Worm (Caenorhabditis elegans): ENCODE results near the gene C50E3.15.

C50E3.15 gene

DNA sequence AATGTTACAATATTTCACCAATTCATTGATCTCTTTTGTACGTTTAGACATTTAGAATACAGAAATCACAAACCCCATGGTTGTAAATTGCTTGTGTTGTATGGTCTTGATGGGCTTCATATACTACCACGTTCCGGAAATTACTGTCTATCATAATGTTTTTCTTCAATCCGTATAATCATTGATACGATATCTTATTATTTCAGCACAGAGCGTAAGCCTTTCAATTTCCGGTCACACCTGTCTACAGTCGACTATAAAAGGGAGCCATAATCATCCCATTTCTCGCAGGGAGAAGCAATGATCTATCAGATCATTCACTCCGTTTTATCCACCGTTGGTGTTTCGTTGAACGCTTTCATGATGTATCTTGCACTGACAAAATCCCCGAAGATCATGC is 11.3 kb downstream of the C50E3.15 start, which contains the start of gene srd-30:
srd-30 (plus strand) TSS at position 301 of the 400 bp plus-strand sequence.
- no peak for TF ChIP-seq ztf-23 (GFP tag; IDR thresholded peaks at IDR 0.05)
- TF ChIP-seq klf-2 (GFP tag; conservative IDR thresholded peaks at IDR 0.05) = no peak
- no peak for TF ChIP-seq T22C8.4 (GFP tag; IDR thresholded peaks at IDR 0.05)
- no peak for TF ChIP-seq ref-1 (GFP tag; conservative IDR thresholded peaks at IDR 0.05)
- no peak for TF ChIP-seq med-1 (GFP tag; optimal IDR thresholded peaks at IDR 0.05; ENCODE audit: insufficient read depth)
- no peak for TF ChIP-seq ztf-29 (GFP tag; IDR thresholded peaks at IDR 0.05)
- no peak for TF ChIP-seq tab-1 (GFP tag; IDR thresholded peaks at IDR 0.05)
- TF ChIP-seq flt-1 (GFP tag; IDR thresholded peaks at IDR 0.05) = no peak
- no peak for TF ChIP-seq cog-1 (tag; optimal IDR thresholded peaks at IDR 0.05)

- TF ChIP-seq ref-1 (GFP tag; conservative IDR thresholded peaks at IDR 0.05) (no peak), cog-1 (tag; optimal IDR thresholded peaks at IDR 0.05) (no peak), T22C8.4 (GFP tag; IDR thresholded peaks at IDR 0.05) (no peak), med-1 (GFP tag; optimal IDR thresholded peaks at IDR 0.05; ENCODE audit: insufficient read depth) (no peak), ztf-29 (GFP tag; IDR thresholded peaks at IDR 0.05) (no peak), flt-1 (GFP tag; IDR thresholded peaks at IDR 0.05) (no peak), klf-2 (GFP tag; conservative IDR thresholded peaks at IDR 0.05) (no peak), ztf-23 (GFP tag; IDR thresholded peaks at IDR 0.05) (no peak), tab-1 (GFP tag; IDR thresholded peaks at IDR 0.05) (no peak)
Observed at ce11 chrV:7631732-7632131, 13.5 kb downstream of the C50E3.15 start, which contains the start of gene srd-25. srd-25 (plus strand) TSS chrV:7632032.

DNA sequence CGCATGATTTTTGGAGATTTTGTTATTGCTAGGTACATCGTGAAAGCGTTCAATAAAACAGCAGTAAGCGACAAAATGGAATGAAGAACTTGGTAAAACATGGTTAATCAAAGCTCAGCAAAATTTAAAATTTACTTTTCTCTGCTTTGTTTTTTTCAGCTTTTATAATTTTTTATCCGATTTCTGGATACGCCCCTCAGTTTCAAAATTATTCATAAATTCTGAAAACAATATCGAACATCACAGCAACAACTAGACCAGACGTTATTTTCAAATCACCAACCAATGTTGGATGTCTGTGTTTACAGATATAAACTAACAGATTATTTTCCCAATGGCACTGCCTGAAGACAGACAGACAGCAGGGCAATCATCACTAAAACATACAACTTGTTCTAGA is 16.4 kb downstream of the C50E3.15 start, which contains the start of gene srd-31:
srd-31 (minus strand) TSS at position 101 of the 400 bp plus-strand sequence.
- no peak for TF ChIP-seq ztf-29 (GFP tag; IDR thresholded peaks at IDR 0.05)
- TF ChIP-seq ztf-23 (GFP tag; IDR thresholded peaks at IDR 0.05) = no peak
- TF ChIP-seq med-1 (GFP tag; optimal IDR thresholded peaks at IDR 0.05; ENCODE audit: insufficient read depth) = no peak
- no peak for TF ChIP-seq ref-1 (GFP tag; conservative IDR thresholded peaks at IDR 0.05)
- TF ChIP-seq flt-1 (GFP tag; IDR thresholded peaks at IDR 0.05) = no peak
- TF ChIP-seq klf-2 (GFP tag; conservative IDR thresholded peaks at IDR 0.05) = no peak

DNA sequence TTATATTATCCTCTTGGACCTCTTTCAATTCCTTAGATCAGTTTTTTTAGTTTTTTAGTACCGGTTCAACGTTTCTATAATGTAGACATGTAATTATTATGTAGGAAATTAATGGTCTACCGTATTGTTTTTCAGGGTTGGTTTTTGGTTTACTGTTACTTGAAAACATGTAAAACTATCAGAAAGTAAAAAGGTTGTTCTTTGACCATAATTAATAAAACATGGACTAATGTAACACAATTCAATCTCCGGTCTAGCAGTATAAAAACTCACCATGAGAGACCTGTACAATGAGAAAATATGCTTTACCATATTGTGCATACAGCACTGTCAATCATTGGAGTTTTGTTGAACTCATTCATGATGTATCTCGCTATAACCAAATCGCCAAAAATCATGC is 17.3 kb downstream of the C50E3.15 start, which contains the start of gene srd-29:
srd-29 (plus strand) TSS at position 301 of the 400 bp plus-strand sequence.
- TF ChIP-seq ztf-23 (GFP tag; IDR thresholded peaks at IDR 0.05) = no peak
- no peak for TF ChIP-seq cog-1 (tag; optimal IDR thresholded peaks at IDR 0.05)
- no peak for TF ChIP-seq med-1 (GFP tag; optimal IDR thresholded peaks at IDR 0.05; ENCODE audit: insufficient read depth)
- no peak for TF ChIP-seq klf-2 (GFP tag; conservative IDR thresholded peaks at IDR 0.05)
- no peak for TF ChIP-seq flt-1 (GFP tag; IDR thresholded peaks at IDR 0.05)
- TF ChIP-seq T22C8.4 (GFP tag; IDR thresholded peaks at IDR 0.05) = no peak

DNA sequence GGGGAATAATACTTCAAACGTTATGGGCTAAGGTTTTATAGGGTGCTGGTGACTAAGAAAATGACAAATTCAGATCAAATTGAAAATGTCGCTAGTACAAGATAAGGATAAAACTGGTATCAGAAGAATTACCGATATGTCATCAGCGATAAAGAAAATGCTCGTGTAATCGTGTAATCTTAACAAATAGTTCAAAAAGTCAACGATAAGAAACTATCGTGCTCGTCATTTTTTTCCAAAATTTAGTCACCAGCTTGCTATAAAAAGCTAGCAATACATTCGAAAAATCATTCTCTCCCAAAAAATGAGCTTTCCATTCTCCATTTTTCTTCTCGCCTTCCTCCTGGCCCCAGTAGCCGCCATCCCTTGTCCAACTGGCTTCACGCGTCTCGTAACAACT is 19.6 kb downstream of the C50E3.15 start, which contains the start of gene clec-45:
clec-45 (plus strand) TSS at position 301 of the 400 bp plus-strand sequence.
- no peak for TF ChIP-seq med-1 (GFP tag; optimal IDR thresholded peaks at IDR 0.05; ENCODE audit: insufficient read depth)
- TF ChIP-seq ref-1 (GFP tag; conservative IDR thresholded peaks at IDR 0.05) = no peak
- TF ChIP-seq ztf-29 (GFP tag; IDR thresholded peaks at IDR 0.05) = no peak
- no peak for TF ChIP-seq tab-1 (GFP tag; IDR thresholded peaks at IDR 0.05)
- no peak for TF ChIP-seq klf-2 (GFP tag; conservative IDR thresholded peaks at IDR 0.05)
- TF ChIP-seq flt-1 (GFP tag; IDR thresholded peaks at IDR 0.05) = no peak
- no peak for TF ChIP-seq T22C8.4 (GFP tag; IDR thresholded peaks at IDR 0.05)
- no peak for TF ChIP-seq ztf-23 (GFP tag; IDR thresholded peaks at IDR 0.05)
- TF ChIP-seq cog-1 (tag; optimal IDR thresholded peaks at IDR 0.05) = no peak

DNA sequence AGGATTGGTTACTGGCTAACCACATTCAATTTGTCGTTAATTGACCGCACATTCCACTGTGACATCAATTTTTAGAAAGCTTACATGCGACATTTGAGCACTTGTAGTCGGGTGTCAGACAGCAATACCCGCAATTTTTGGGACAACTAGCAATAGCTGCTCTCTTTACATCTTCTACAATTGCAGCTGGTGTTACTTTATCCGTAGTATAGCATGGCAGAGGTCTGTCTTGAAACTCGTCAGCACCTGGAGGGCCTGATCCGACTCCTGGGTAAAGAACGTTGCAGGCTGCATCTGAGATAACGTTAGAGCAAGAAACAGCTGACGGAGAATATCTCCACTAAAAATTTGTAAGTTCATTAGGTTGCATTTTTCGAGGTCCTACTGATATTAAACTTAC is 21.1 kb downstream of the C50E3.15 start:
- TF ChIP-seq tab-1 (GFP tag; IDR thresholded peaks at IDR 0.05) = no peak
- no peak for TF ChIP-seq cog-1 (tag; optimal IDR thresholded peaks at IDR 0.05)
- TF ChIP-seq ref-1 (GFP tag; conservative IDR thresholded peaks at IDR 0.05) = no peak
- no peak for TF ChIP-seq ztf-29 (GFP tag; IDR thresholded peaks at IDR 0.05)
- TF ChIP-seq klf-2 (GFP tag; conservative IDR thresholded peaks at IDR 0.05) = no peak
- no peak for TF ChIP-seq T22C8.4 (GFP tag; IDR thresholded peaks at IDR 0.05)
- TF ChIP-seq ztf-23 (GFP tag; IDR thresholded peaks at IDR 0.05) = no peak
- no peak for TF ChIP-seq med-1 (GFP tag; optimal IDR thresholded peaks at IDR 0.05; ENCODE audit: insufficient read depth)

ce11 chrV:7639787-7640186 is 21.6 kb downstream of the C50E3.15 start, which contains the start of gene F07C4.10:
F07C4.10 (minus strand) TSS chrV:7639887.
- TF ChIP-seq klf-2 (GFP tag; conservative IDR thresholded peaks at IDR 0.05) (no peak), tab-1 (GFP tag; IDR thresholded peaks at IDR 0.05) (no peak), T22C8.4 (GFP tag; IDR thresholded peaks at IDR 0.05) (no peak), ztf-23 (GFP tag; IDR thresholded peaks at IDR 0.05) (no peak), med-1 (GFP tag; optimal IDR thresholded peaks at IDR 0.05; ENCODE audit: insufficient read depth) (no peak)

ce11 chrV:7641718-7642117 is 23.5 kb downstream of the C50E3.15 start:
- no peak for TF ChIP-seq flt-1 (GFP tag; IDR thresholded peaks at IDR 0.05)
- no peak for TF ChIP-seq T22C8.4 (GFP tag; IDR thresholded peaks at IDR 0.05)
- no peak for TF ChIP-seq med-1 (GFP tag; optimal IDR thresholded peaks at IDR 0.05; ENCODE audit: insufficient read depth)
- no peak for TF ChIP-seq ztf-29 (GFP tag; IDR thresholded peaks at IDR 0.05)
- no peak for TF ChIP-seq klf-2 (GFP tag; conservative IDR thresholded peaks at IDR 0.05)
- no peak for TF ChIP-seq ref-1 (GFP tag; conservative IDR thresholded peaks at IDR 0.05)
- no peak for TF ChIP-seq tab-1 (GFP tag; IDR thresholded peaks at IDR 0.05)
- no peak for TF ChIP-seq ztf-23 (GFP tag; IDR thresholded peaks at IDR 0.05)
- no peak for TF ChIP-seq cog-1 (tag; optimal IDR thresholded peaks at IDR 0.05)

DNA sequence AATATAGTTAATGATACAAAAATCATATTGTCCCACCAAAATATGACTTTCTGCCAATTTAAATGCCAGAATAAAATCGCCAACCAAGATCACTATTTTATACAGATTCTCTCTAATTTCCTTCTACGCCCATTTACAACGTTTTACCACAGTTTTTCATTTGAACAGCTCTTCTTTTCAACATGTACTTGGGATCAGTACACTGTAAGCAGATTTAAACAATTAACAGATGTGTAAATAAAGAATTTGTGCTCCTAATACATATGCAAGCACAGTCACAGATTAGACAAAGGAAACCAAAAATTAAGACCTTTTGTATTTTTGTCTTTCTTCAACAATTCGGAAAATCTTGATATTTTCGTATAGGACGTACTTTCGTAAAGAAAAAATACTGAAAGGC is 25.2 kb downstream of the C50E3.15 start, which contains the start of gene F07C4.11:
F07C4.11 (minus strand) TSS at position 101 of the 400 bp plus-strand sequence.
- no peak for TF ChIP-seq med-1 (GFP tag; optimal IDR thresholded peaks at IDR 0.05; ENCODE audit: insufficient read depth)
- TF ChIP-seq ztf-23 (GFP tag; IDR thresholded peaks at IDR 0.05) = no peak
- no peak for TF ChIP-seq ref-1 (GFP tag; conservative IDR thresholded peaks at IDR 0.05)
- TF ChIP-seq cog-1 (tag; optimal IDR thresholded peaks at IDR 0.05) = no peak
- TF ChIP-seq klf-2 (GFP tag; conservative IDR thresholded peaks at IDR 0.05) = no peak
- no peak for TF ChIP-seq ztf-29 (GFP tag; IDR thresholded peaks at IDR 0.05)
- TF ChIP-seq flt-1 (GFP tag; IDR thresholded peaks at IDR 0.05) = no peak
- no peak for TF ChIP-seq tab-1 (GFP tag; IDR thresholded peaks at IDR 0.05)
- TF ChIP-seq T22C8.4 (GFP tag; IDR thresholded peaks at IDR 0.05) = no peak

DNA sequence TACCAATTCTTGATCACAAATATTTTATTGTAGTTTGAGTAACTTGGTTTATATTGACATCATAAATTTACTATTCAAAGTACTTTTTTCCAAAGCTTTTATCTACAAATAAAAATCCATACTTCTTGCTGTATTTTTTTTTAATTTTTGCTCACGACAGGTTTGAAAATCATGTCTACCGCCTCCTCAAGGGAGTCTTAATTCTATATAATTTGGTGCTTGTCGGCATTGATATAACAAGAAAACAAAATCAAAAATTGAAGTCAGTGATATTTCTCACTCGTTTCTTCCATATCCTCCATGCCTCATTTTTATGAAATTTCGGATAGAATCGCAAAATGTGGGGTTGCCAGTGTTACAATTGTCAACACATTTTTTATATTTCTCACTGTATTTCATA is 27.2 kb downstream of the C50E3.15 start, which contains the start of gene str-47:
str-47 (plus strand) TSS at position 301 of the 400 bp plus-strand sequence.
- TF ChIP-seq T22C8.4 (GFP tag; IDR thresholded peaks at IDR 0.05) (no peak), ref-1 (GFP tag; conservative IDR thresholded peaks at IDR 0.05) (no peak), ztf-29 (GFP tag; IDR thresholded peaks at IDR 0.05) (no peak), tab-1 (GFP tag; IDR thresholded peaks at IDR 0.05) (no peak), cog-1 (tag; optimal IDR thresholded peaks at IDR 0.05) (no peak)
